Fruit fly (Drosophila melanogaster) whole organism, embryonic: ENCODE measurements around the gene CG31792.

Experiments used
- Bdp1 ChIP-seq: fragments of 200-800 bp; sonication (Bioruptor generic); optimal IDR thresholded peaks from 3 replicates; lab custom pipeline; 2016; ENCODE audit warnings: missing biosample characterization, missing genetic modification characterization
- CG12299 ChIP-seq: fragments of 200-800 bp; sonication (Bioruptor generic); optimal IDR thresholded peaks from 2 replicates; lab custom pipeline; 2018; ENCODE audit warnings: missing biosample characterization, mild to moderate bottlenecking, missing genetic modification characterization
- CG1233 ChIP-seq: fragments of 200-800 bp; sonication (Bioruptor generic); optimal IDR thresholded peaks from 4 replicates; lab custom pipeline; 2018; ENCODE audit warnings: missing biosample characterization, mild to moderate bottlenecking, missing genetic modification characterization
- CG13287 ChIP-seq: fragments of 200-800 bp; sonication (Bioruptor generic); IDR thresholded peaks from 2 replicates; pipeline ENCODE4 v1.3.6; 2022; ENCODE audit warnings: missing biosample characterization, missing genetic modification characterization; ENCODE audit not compliant: partially characterized antibody
- CG13624 ChIP-seq: fragments of 200-800 bp; sonication (Bioruptor generic); optimal IDR thresholded peaks from 2 replicates; lab custom pipeline; 2016; ENCODE audit warnings: missing biosample characterization, missing genetic modification characterization
- CG14441 ChIP-seq: fragments of 200-800 bp; sonication (Bioruptor generic); IDR thresholded peaks from 2 replicates; pipeline ENCODE4 v1.3.6; 2022; ENCODE audit warnings: missing biosample characterization, missing genetic modification characterization
- CG15479 ChIP-seq: fragments of 200-800 bp; sonication (Bioruptor generic); optimal IDR thresholded peaks from 3 replicates; lab custom pipeline; 2019; ENCODE audit warnings: missing biosample characterization, mild to moderate bottlenecking, missing genetic modification characterization, moderate library complexity
- CG17385 ChIP-seq: fragments of 200-800 bp; sonication (Bioruptor generic); optimal IDR thresholded peaks from 3 replicates; lab custom pipeline; 2018; ENCODE audit warnings: missing biosample characterization, mild to moderate bottlenecking, missing genetic modification characterization
- CG17568 ChIP-seq: fragments of 200-800 bp; sonication (Bioruptor generic); optimal IDR thresholded peaks from 2 replicates; lab custom pipeline; 2018; ENCODE audit warnings: missing biosample characterization, mild to moderate bottlenecking, missing genetic modification characterization, moderate library complexity
- CG17612 ChIP-seq: fragments of 200-800 bp; sonication (Bioruptor generic); IDR thresholded peaks from 2 replicates; pipeline ENCODE4 v1.3.6; 2022; ENCODE audit warnings: missing biosample characterization, missing genetic modification characterization
- CG4282 ChIP-seq: fragments of 200-800 bp; sonication (Bioruptor generic); optimal IDR thresholded peaks from 2 replicates; lab custom pipeline; 2016; ENCODE audit warnings: missing biosample characterization, missing genetic modification characterization
- CG4328 ChIP-seq: fragments of 200-800 bp; sonication (Bioruptor generic); optimal IDR thresholded peaks from 3 replicates; lab custom pipeline; 2017; ENCODE audit warnings: missing biosample characterization, missing genetic modification reagents, missing genetic modification characterization
- CG4360 ChIP-seq: fragments of 200-800 bp; sonication (Bioruptor generic); IDR thresholded peaks from 2 replicates; pipeline ENCODE4 v1.3.6; 2022; ENCODE audit warnings: missing biosample characterization, missing genetic modification characterization
- CG4404 ChIP-seq: fragments of 200-800 bp; sonication (Bioruptor generic); IDR thresholded peaks from 2 replicates; pipeline ENCODE4 v1.3.6; 2022; ENCODE audit warnings: missing biosample characterization, missing genetic modification characterization
- CG6654 ChIP-seq: fragments of 200-800 bp; sonication (Bioruptor generic); optimal IDR thresholded peaks from 2 replicates; lab custom pipeline; 2017; ENCODE audit warnings: missing biosample characterization, mild to moderate bottlenecking, missing genetic modification characterization
- CG6683 ChIP-seq: fragments of 200-800 bp; sonication (Bioruptor generic); optimal IDR thresholded peaks from 2 replicates; lab custom pipeline; 2017; ENCODE audit warnings: missing biosample characterization, mild to moderate bottlenecking, missing genetic modification characterization, missing genetic modification reagents
- CG7786 ChIP-seq: fragments of 200-800 bp; sonication (Bioruptor generic); optimal IDR thresholded peaks from 2 replicates; lab custom pipeline; 2016; ENCODE audit warnings: missing biosample characterization, missing genetic modification characterization
- CG8944 ChIP-seq: fragments of 200-800 bp; sonication (Bioruptor generic); optimal IDR thresholded peaks from 3 replicates; lab custom pipeline; 2016; ENCODE audit warnings: missing biosample characterization, missing genetic modification characterization
- Dip2 ChIP-seq: fragments of 200-800 bp; sonication (Bioruptor generic); IDR thresholded peaks from 2 replicates; pipeline ENCODE4 v1.3.6; 2022; ENCODE audit warnings: missing biosample characterization, missing genetic modification characterization
- Eip74EF ChIP-seq, 2 experiments: fragments of 200-800 bp in 1 of 2; fragments of >200 bp in 1 of 2; sonication (Bioruptor generic) in 1 of 2; optimal IDR thresholded peaks; 2 replicates each; lab custom pipeline; 2017 to 2019; ENCODE audit warnings: missing biosample characterization in 2 of 2, missing genetic modification characterization in 2 of 2, mild to moderate bottlenecking in 1 of 2, moderate library complexity in 1 of 2
- Elba2 ChIP-seq: fragments of 200-800 bp; sonication (Bioruptor generic); optimal IDR thresholded peaks from 3 replicates; lab custom pipeline; 2016; ENCODE audit warnings: missing biosample characterization, missing genetic modification characterization
- MESR4 ChIP-seq: fragments of 200-800 bp; sonication (Bioruptor generic); optimal IDR thresholded peaks from 2 replicates; lab custom pipeline; 2018; ENCODE audit warnings: missing biosample characterization, mild to moderate bottlenecking, missing genetic modification characterization, moderate library complexity
- NC2α ChIP-seq: fragments of 200-800 bp; sonication (Bioruptor generic); optimal IDR thresholded peaks from 2 replicates; lab custom pipeline; 2016; ENCODE audit warnings: missing biosample characterization, missing genetic modification characterization
- Rx ChIP-seq: fragments of 200-800 bp; sonication (Bioruptor generic); IDR thresholded peaks from 2 replicates; pipeline ENCODE4 v1.3.6; 2022; ENCODE audit warnings: missing biosample characterization, missing genetic modification characterization
- Sox100B ChIP-seq: fragments of 200-800 bp; sonication (Bioruptor generic); optimal IDR thresholded peaks from 3 replicates; lab custom pipeline; 2018; ENCODE audit warnings: missing biosample characterization, mild to moderate bottlenecking, missing genetic modification characterization
- Taf1 ChIP-seq: fragments of 200-800 bp; sonication (Bioruptor generic); IDR thresholded peaks from 2 replicates; pipeline ENCODE4 v1.3.6; 2022; ENCODE audit warnings: missing biosample characterization, missing genetic modification characterization
- amos ChIP-seq: fragments of 200-800 bp; sonication (Bioruptor generic); IDR thresholded peaks from 2 replicates; pipeline ENCODE4 v1.3.6; 2022; ENCODE audit warnings: missing biosample characterization, missing genetic modification characterization; ENCODE audit not compliant: partially characterized antibody
- ap ChIP-seq: fragments of 200-800 bp; sonication (Bioruptor generic); IDR thresholded peaks from 2 replicates; pipeline ENCODE4 v1.3.6; 2022; ENCODE audit warnings: missing biosample characterization, missing genetic modification characterization
- ara ChIP-seq: fragments of 200-800 bp; sonication (Bioruptor generic); IDR thresholded peaks from 2 replicates; pipeline ENCODE4 v1.3.6; 2022; ENCODE audit warnings: missing biosample characterization, missing genetic modification characterization
- ase ChIP-seq: fragments of 200-800 bp; sonication (Bioruptor generic); IDR thresholded peaks from 3 replicates; pipeline ENCODE4 v1.3.6; 2022; ENCODE audit warnings: missing biosample characterization, missing genetic modification characterization
- bbx ChIP-seq: fragments of 200-800 bp; sonication (Bioruptor generic); IDR thresholded peaks from 2 replicates; pipeline ENCODE4 v1.3.6; 2022; ENCODE audit warnings: missing biosample characterization, missing genetic modification characterization; ENCODE audit not compliant: partially characterized antibody
- crp ChIP-seq, 2 experiments: fragments of 200-800 bp; sonication (Bioruptor generic); optimal IDR thresholded peaks; 2 replicates in 1 of 2; 3 replicates in 1 of 2; lab custom pipeline; 2017; ENCODE audit warnings: missing biosample characterization in 2 of 2, missing genetic modification characterization in 2 of 2, mild to moderate bottlenecking in 1 of 2, moderate library complexity in 1 of 2
- dpn ChIP-seq, 2 experiments: fragments of 200-800 bp; sonication (Bioruptor generic); optimal IDR thresholded peaks; 3 replicates each; lab custom pipeline; 2016; ENCODE audit warnings: missing biosample characterization in 2 of 2, missing genetic modification characterization in 2 of 2
- emc ChIP-seq: fragments of 200-800 bp; sonication (Bioruptor generic); optimal IDR thresholded peaks from 2 replicates; lab custom pipeline; 2016; ENCODE audit warnings: missing biosample characterization, missing genetic modification characterization
- ewg ChIP-seq: fragments of 200-800 bp; sonication (Bioruptor generic); optimal IDR thresholded peaks from 3 replicates; lab custom pipeline; 2017; ENCODE audit warnings: mild to moderate bottlenecking, missing biosample characterization, missing genetic modification reagents, missing genetic modification characterization
- jumu ChIP-seq: fragments of 200-800 bp; sonication (Bioruptor generic); optimal IDR thresholded peaks from 3 replicates; lab custom pipeline; 2016; ENCODE audit warnings: missing biosample characterization, missing genetic modification characterization
- kah ChIP-seq: fragments of 200-800 bp; sonication (Bioruptor generic); optimal IDR thresholded peaks from 2 replicates; lab custom pipeline; 2018; ENCODE audit warnings: missing biosample characterization, mild to moderate bottlenecking, missing genetic modification characterization
- ken ChIP-seq: fragments of 200-800 bp; sonication (Bioruptor generic); IDR thresholded peaks from 3 replicates; pipeline ENCODE4 v1.3.6; 2022; ENCODE audit warnings: missing biosample characterization, missing genetic modification characterization
- nmo ChIP-seq: fragments of 200-800 bp; sonication (Bioruptor generic); optimal IDR thresholded peaks from 2 replicates; lab custom pipeline; 2018; ENCODE audit warnings: missing biosample characterization, mild to moderate bottlenecking, missing genetic modification characterization, moderate library complexity
- p53 ChIP-seq: fragments of 200-800 bp; sonication (Bioruptor generic); optimal IDR thresholded peaks from 2 replicates; lab custom pipeline; 2016; ENCODE audit warnings: missing biosample characterization, missing genetic modification characterization
- pfk ChIP-seq: fragments of 200-800 bp; sonication (Bioruptor generic); optimal IDR thresholded peaks from 2 replicates; lab custom pipeline; 2018; ENCODE audit warnings: missing biosample characterization, mild to moderate bottlenecking, missing genetic modification characterization, moderate library complexity
- prd ChIP-seq, 3 experiments: fragments of >200 bp in 2 of 3; fragments of 200-800 bp in 1 of 3; sonication (Bioruptor generic) in 1 of 3; optimal IDR thresholded peaks in 2 of 3; IDR thresholded peaks in 1 of 3; 2 replicates in 2 of 3; 3 replicates in 1 of 3; pipeline versions ENCODE4 v1.3.6 to Lab custom; 2017 to 2022; ENCODE audit warnings: missing biosample characterization in 1 of 3, missing genetic modification characterization in 1 of 3
- sc ChIP-seq, 3 experiments: fragments of >200 bp in 2 of 3; fragments of 200-800 bp in 1 of 3; sonication (Bioruptor generic) in 1 of 3; optimal IDR thresholded peaks; 2 replicates in 2 of 3; 3 replicates in 1 of 3; lab custom pipeline; 2017; ENCODE audit warnings: mild to moderate bottlenecking in 1 of 3, missing biosample characterization in 1 of 3, missing genetic modification characterization in 1 of 3, missing genetic modification reagents in 1 of 3
- scrt ChIP-seq: fragments of 200-800 bp; sonication (Bioruptor generic); optimal IDR thresholded peaks from 2 replicates; lab custom pipeline; 2018; ENCODE audit warnings: missing biosample characterization, mild to moderate bottlenecking, missing genetic modification characterization, moderate library complexity
- sens-2 ChIP-seq: fragments of 200-800 bp; sonication (Bioruptor generic); IDR thresholded peaks from 2 replicates; pipeline ENCODE4 v1.3.6; 2022; ENCODE audit warnings: missing biosample characterization, missing genetic modification characterization
- sqz ChIP-seq: fragments of 200-800 bp; sonication (Bioruptor generic); optimal IDR thresholded peaks from 3 replicates; lab custom pipeline; 2018; ENCODE audit warnings: missing biosample characterization, mild to moderate bottlenecking, missing genetic modification characterization
- tx ChIP-seq: fragments of 200-800 bp; sonication (Bioruptor generic); optimal IDR thresholded peaks from 2 replicates; lab custom pipeline; 2016; ENCODE audit warnings: missing biosample characterization, missing genetic modification characterization
- vnd ChIP-seq: fragments of 200-800 bp; sonication (Bioruptor generic); IDR thresholded peaks from 3 replicates; pipeline ENCODE4 v1.3.6; 2022; ENCODE audit warnings: missing biosample characterization, missing genetic modification characterization; ENCODE audit not compliant: partially characterized antibody
- zen ChIP-seq: fragments of 200-800 bp; sonication (Bioruptor generic); optimal IDR thresholded peaks from 3 replicates; lab custom pipeline; 2018; ENCODE audit warnings: missing biosample characterization, mild to moderate bottlenecking, missing genetic modification characterization, moderate library complexity
- zf30C ChIP-seq: fragments of 200-800 bp; sonication (Bioruptor generic); optimal IDR thresholded peaks from 3 replicates; lab custom pipeline; 2018; ENCODE audit warnings: missing biosample characterization, mild to moderate bottlenecking, missing genetic modification characterization

Gene CG31792

dm6 chr2L:18966844-18967243 lies 30.4 kb upstream of the CG31792 start (continued):
- TF ChIP-seq ap (GFP tag; lab: Robert Waterston, UW), result no peak
- no peak for TF ChIP-seq CG8944 (GFP tag; lab: Kevin White, UChicago)
- TF ChIP-seq zf30C (GFP tag; lab: Kevin White, UChicago), result no peak
- no peak for TF ChIP-seq zen (tag; lab: Kevin White, UChicago)
- TF ChIP-seq CG4282 (GFP tag; lab: Kevin White, UChicago), result no peak
- TF ChIP-seq NC2α, result no peak
- no peak for TF ChIP-seq MESR4 (GFP tag; lab: Kevin White, UChicago)
- TF ChIP-seq Rx, result no peak
- TF ChIP-seq CG6683 (GFP tag; lab: Kevin White, UChicago), result peak; percentile 37
- no peak for TF ChIP-seq CG13624 (GFP tag; lab: Kevin White, UChicago)
- peak; percentile 13 for TF ChIP-seq scrt (GFP tag; lab: Kevin White, UChicago)
- no peak for TF ChIP-seq CG4404
- TF ChIP-seq Eip74EF (GFP tag; optimal IDR thresholded peaks at IDR 0.05; lab: Kevin White, UChicago), result no peak
- peak; percentile 69 for TF ChIP-seq Taf1 (GFP tag; lab: Robert Waterston, UW)
- no peak for TF ChIP-seq CG6654 (GFP tag; lab: Kevin White, UChicago)
- TF ChIP-seq ewg, result no peak
- TF ChIP-seq CG17385, result no peak
- no peak for TF ChIP-seq nmo
- 0 out of 3 replicates have a peak, but pooled peaks have one; percentile 14 for TF ChIP-seq ken (GFP tag; lab: Robert Waterston, UW)
- TF ChIP-seq ara, result no peak
- no peak for TF ChIP-seq bbx
- TF ChIP-seq pfk (GFP tag; lab: Kevin White, UChicago), result no peak
- no peak for TF ChIP-seq Elba2 (GFP tag; lab: Kevin White, UChicago)
- TF ChIP-seq CG13287, result no peak
- TF ChIP-seq ase (GFP tag; lab: Robert Waterston, UW), result no peak
- TF ChIP-seq CG4360, result no peak
- TF ChIP-seq CG7786, result no peak
- TF ChIP-seq prd (optimal IDR thresholded peaks at IDR 0.05; lab: Kevin White, UChicago), result no peak
- peak; percentile 48; the same call in 2 of the 3 replicates for TF ChIP-seq prd (GFP tag; IDR thresholded peaks at IDR 0.05; lab: Robert Waterston, UW)
- no peak for TF ChIP-seq sc (optimal IDR thresholded peaks at IDR 0.05; lab: Kevin White, UChicago)
- no peak for TF ChIP-seq sc (GFP tag; optimal IDR thresholded peaks at IDR 0.05; lab: Kevin White, UChicago)
- no peak for TF ChIP-seq CG4328 (GFP tag; lab: Kevin White, UChicago)
- TF ChIP-seq crp (GFP tag; optimal IDR thresholded peaks at IDR 0.05; lab: Kevin White, UChicago), result peak in 1 of 2 experiments; percentile 16
- no peak for TF ChIP-seq vnd (GFP tag; lab: Robert Waterston, UW)
- no peak for TF ChIP-seq Bdp1 (GFP tag; lab: Kevin White, UChicago)
- no peak for TF ChIP-seq sens-2 (GFP tag; lab: Robert Waterston, UW)
- TF ChIP-seq p53 (GFP tag; lab: Kevin White, UChicago), result no peak
- TF ChIP-seq CG14441 (GFP tag; lab: Robert Waterston, UW), result peak; percentile 46; the same call in 1 of the 2 replicates
- TF ChIP-seq emc, result no peak
- no peak for TF ChIP-seq sqz (GFP tag; lab: Kevin White, UChicago)
- TF ChIP-seq jumu, result no peak
- no peak for TF ChIP-seq dpn (GFP tag; optimal IDR thresholded peaks at IDR 0.05; lab: Kevin White, UChicago)
- peak; percentile 26 for TF ChIP-seq Sox100B (GFP tag; lab: Kevin White, UChicago)
- TF ChIP-seq CG12299 (tag; lab: Kevin White, UChicago), result no peak
- TF ChIP-seq CG15479, result no peak
- TF ChIP-seq tx, result no peak
- no peak for TF ChIP-seq CG17612 (GFP tag; lab: Robert Waterston, UW)
- no peak for TF ChIP-seq Dip2 (GFP tag; lab: Robert Waterston, UW)
- no peak for TF ChIP-seq amos
- peak; percentile 34 for TF ChIP-seq CG1233 (GFP tag; lab: Kevin White, UChicago)
- no peak for TF ChIP-seq CG17568
- TF ChIP-seq kah (GFP tag; lab: Kevin White, UChicago), result no peak
